Fruit fly (Drosophila melanogaster) whole organism, wandering third instar larva: ENCODE measurements around the gene CG34265.

ENCODE experiments used
- Abd-B ChIP-seq: fragments of >200 bp; optimal IDR thresholded peaks from 2 replicates; lab custom pipeline; 2017; ENCODE audit warnings: missing biosample characterization, missing genetic modification characterization
- CG32264 ChIP-seq: fragments of 200-800 bp; sonication (Bioruptor generic); optimal IDR thresholded peaks from 2 replicates; lab custom pipeline; 2016; ENCODE audit warnings: missing biosample characterization, missing genetic modification characterization
- CG9705 ChIP-seq: fragments of 200-800 bp; sonication (Bioruptor generic); optimal IDR thresholded peaks from 2 replicates; lab custom pipeline; 2018; ENCODE audit warnings: missing biosample characterization, mild to moderate bottlenecking, missing genetic modification characterization
- CrebA ChIP-seq: fragments of 200-800 bp; sonication (Bioruptor generic); optimal IDR thresholded peaks from 2 replicates; lab custom pipeline; 2016; ENCODE audit warnings: missing biosample characterization, mild to moderate bottlenecking, missing genetic modification characterization, borderline replicate concordance
- Dfd ChIP-seq: fragments of >200 bp; optimal IDR thresholded peaks from 2 replicates; lab custom pipeline; 2017; ENCODE audit warnings: missing biosample characterization, missing genetic modification characterization
- Dif ChIP-seq: fragments of 200-275, 200-300 bp; sonication (Bioruptor generic); optimal IDR thresholded peaks from 2 replicates; lab custom pipeline; 2018; ENCODE audit warnings: missing biosample characterization, missing genetic modification characterization; ENCODE audit not compliant: partially characterized antibody
- GATAd ChIP-seq: sonication (Bioruptor generic); optimal IDR thresholded peaks from 2 replicates; lab custom pipeline; 2016; ENCODE audit warnings: missing biosample characterization, missing genetic modification characterization
- HLH106 ChIP-seq: fragments of 200-800 bp; optimal IDR thresholded peaks from 3 replicates; lab custom pipeline; 2019; ENCODE audit warnings: missing biosample characterization, mild to moderate bottlenecking, missing genetic modification characterization, moderate library complexity
- Hnf4 ChIP-seq: fragments of 200-800 bp; sonication (Bioruptor generic); optimal IDR thresholded peaks from 2 replicates; lab custom pipeline; 2016; ENCODE audit warnings: missing biosample characterization, mild to moderate bottlenecking, missing genetic modification characterization
- Hr78 ChIP-seq: fragments of >200 bp; optimal IDR thresholded peaks from 2 replicates; lab custom pipeline; 2017; ENCODE audit warnings: missing biosample characterization, missing genetic modification characterization
- Hr83 ChIP-seq: fragments of 200-300 bp; sonication (Bioruptor generic); optimal IDR thresholded peaks from 2 replicates; lab custom pipeline; 2016; ENCODE audit warnings: missing biosample characterization, mild to moderate bottlenecking, missing genetic modification characterization, moderate library complexity; ENCODE audit not compliant: poor library complexity, severe bottlenecking
- Jra ChIP-seq: sonication (Bioruptor generic); optimal IDR thresholded peaks from 2 replicates; lab custom pipeline; 2016; ENCODE audit warnings: missing biosample characterization, missing genetic modification characterization
- Mio ChIP-seq: sonication (Bioruptor generic); optimal IDR thresholded peaks from 2 replicates; lab custom pipeline; 2016; ENCODE audit warnings: missing biosample characterization, missing genetic modification characterization
- Myc ChIP-seq: fragments of >200 bp; optimal IDR thresholded peaks from 2 replicates; lab custom pipeline; 2017
- N ChIP-seq: fragments of >200 bp; optimal IDR thresholded peaks from 2 replicates; lab custom pipeline; 2018; ENCODE audit warnings: missing biosample characterization, missing external identifiers, missing genetic modification characterization
- OdsH ChIP-seq: fragments of 200-800 bp; sonication (Bioruptor generic); optimal IDR thresholded peaks from 2 replicates; lab custom pipeline; 2016; ENCODE audit warnings: missing biosample characterization, mild to moderate bottlenecking, missing genetic modification characterization
- Rel ChIP-seq, 2 experiments: fragments of 200-800 bp; sonication (Bioruptor generic) in 1 of 2; optimal IDR thresholded peaks; 2 replicates in 1 of 2; 3 replicates in 1 of 2; lab custom pipeline; 2016 to 2019; ENCODE audit warnings: mild to moderate bottlenecking in 2 of 2, missing biosample characterization in 2 of 2, missing genetic modification characterization in 2 of 2, moderate library complexity in 1 of 2
- Sp1 ChIP-seq: fragments of 200-800 bp; sonication (Bioruptor generic); optimal IDR thresholded peaks from 3 replicates; lab custom pipeline; 2019; ENCODE audit warnings: missing biosample characterization, mild to moderate bottlenecking, missing genetic modification characterization, moderate library complexity
- Vsx2 ChIP-seq: fragments of 200-300, 225-300 bp; sonication (Bioruptor generic); optimal IDR thresholded peaks from 2 replicates; lab custom pipeline; 2018; ENCODE audit warnings: missing biosample characterization, missing genetic modification characterization; ENCODE audit not compliant: partially characterized antibody
- br ChIP-seq: fragments of 200-800 bp; sonication (Bioruptor generic); optimal IDR thresholded peaks from 2 replicates; lab custom pipeline; 2016; ENCODE audit warnings: missing biosample characterization, missing genetic modification characterization
- brk ChIP-seq: fragments of 200-800 bp; sonication (Bioruptor generic); optimal IDR thresholded peaks from 2 replicates; lab custom pipeline; 2016; ENCODE audit warnings: missing biosample characterization, mild to moderate bottlenecking, missing genetic modification characterization
- dl ChIP-seq, 2 experiments: fragments of 175-275, 200-275 bp in 1 of 2; fragments of 200-275 bp in 1 of 2; sonication (Bioruptor generic); optimal IDR thresholded peaks; lab custom pipeline; 2018; ENCODE audit warnings: mild to moderate bottlenecking in 2 of 2, missing biosample characterization in 2 of 2, missing genetic modification characterization in 2 of 2, moderate library complexity in 2 of 2; ENCODE audit not compliant: partially characterized antibody in 2 of 2, insufficient read depth in 1 of 2
- dmrt93B ChIP-seq: fragments of 200-800 bp; sonication (Bioruptor generic); optimal IDR thresholded peaks from 2 replicates; lab custom pipeline; 2018; ENCODE audit warnings: missing biosample characterization, mild to moderate bottlenecking, missing genetic modification characterization
- dsf ChIP-seq: sonication (Bioruptor generic); optimal IDR thresholded peaks from 2 replicates; lab custom pipeline; 2016; ENCODE audit warnings: missing biosample characterization, missing genetic modification characterization, borderline replicate concordance
- ey ChIP-seq: fragments of 200-800 bp; sonication (Bioruptor generic); optimal IDR thresholded peaks from 2 replicates; lab custom pipeline; 2016; ENCODE audit warnings: missing biosample characterization, missing genetic modification characterization
- foxo ChIP-seq, 2 experiments: fragments of 200-800 bp; sonication (Bioruptor generic); optimal IDR thresholded peaks; 2 replicates in 1 of 2; 3 replicates in 1 of 2; lab custom pipeline; 2016 to 2017; ENCODE audit warnings: missing biosample characterization in 2 of 2, missing genetic modification characterization in 2 of 2
- fru ChIP-seq: fragments of 200-800 bp; sonication (Bioruptor generic); optimal IDR thresholded peaks from 3 replicates; lab custom pipeline; 2016; ENCODE audit warnings: missing biosample characterization, mild to moderate bottlenecking, missing genetic modification characterization
- h ChIP-seq: fragments of 200-800 bp; sonication (Bioruptor generic); optimal IDR thresholded peaks from 3 replicates; lab custom pipeline; 2016; ENCODE audit warnings: missing biosample characterization, mild to moderate bottlenecking, missing genetic modification characterization
- jim ChIP-seq: fragments of 175-275, 200-325 bp; sonication (Bioruptor generic); optimal IDR thresholded peaks from 2 replicates; lab custom pipeline; 2016; ENCODE audit warnings: missing biosample characterization, mild to moderate bottlenecking, missing genetic modification characterization
- lola ChIP-seq: fragments of >200 bp; optimal IDR thresholded peaks from 2 replicates; lab custom pipeline; 2017; ENCODE audit warnings: missing biosample characterization, missing genetic modification characterization
- pan ChIP-seq: fragments of >200 bp; optimal IDR thresholded peaks from 2 replicates; lab custom pipeline; 2017
- psq ChIP-seq: fragments of 200-800 bp; sonication (Bioruptor generic); optimal IDR thresholded peaks from 3 replicates; lab custom pipeline; 2017; ENCODE audit warnings: missing biosample characterization, mild to moderate bottlenecking, missing genetic modification characterization, moderate library complexity
- rgr ChIP-seq: fragments of 200-800 bp; sonication (Bioruptor generic); optimal IDR thresholded peaks from 3 replicates; lab custom pipeline; 2016; ENCODE audit warnings: missing biosample characterization, mild to moderate bottlenecking, missing genetic modification characterization
- sage ChIP-seq: fragments of 200-800 bp; sonication (Bioruptor generic); optimal IDR thresholded peaks from 2 replicates; lab custom pipeline; 2016; ENCODE audit warnings: missing biosample characterization, mild to moderate bottlenecking, missing genetic modification characterization
- sv ChIP-seq: fragments of 200-800 bp; sonication (Bioruptor generic); optimal IDR thresholded peaks from 3 replicates; lab custom pipeline; 2016; ENCODE audit warnings: missing biosample characterization, missing genetic modification characterization
- tai ChIP-seq: sonication (Bioruptor generic); optimal IDR thresholded peaks from 2 replicates; lab custom pipeline; 2016; ENCODE audit warnings: missing biosample characterization, missing genetic modification characterization
- usp ChIP-seq: fragments of >200 bp; optimal IDR thresholded peaks from 2 replicates; lab custom pipeline; 2017; ENCODE audit warnings: missing biosample characterization, missing genetic modification characterization
- woc ChIP-seq: sonication (Bioruptor generic); optimal IDR thresholded peaks from 2 replicates; lab custom pipeline; 2016; ENCODE audit warnings: missing biosample characterization, mild to moderate bottlenecking, missing genetic modification characterization

CG34265 gene

dm6 chr3L:3300345-3300744, 32.1 kb downstream of the CG34265 start (continued):
- no peak for TF ChIP-seq CrebA (GFP tag; lab: Kevin White, UChicago)
- peak; percentile 31 for TF ChIP-seq fru (GFP tag; lab: Kevin White, UChicago)
- TF ChIP-seq Vsx2 = no peak
- TF ChIP-seq jim = no peak
- TF ChIP-seq dl (GFP tag; optimal IDR thresholded peaks at IDR 0.05; lab: Kevin White, UChicago; ENCODE audit: insufficient read depth in 1 of 2, partially characterized antibody in 2 of 2) = no peak
- TF ChIP-seq, all 38 proteins: peak for 14

dm6 chr3L:3301171-3301738, 33.0 kb downstream of the CG34265 start:
- TF ChIP-seq HLH106 (tag; lab: Kevin White, UChicago) (peak; percentile 40), brk (GFP tag; lab: Kevin White, UChicago) (peak; percentile 32), h (GFP tag; lab: Kevin White, UChicago) (peak; percentile 82), OdsH (GFP tag; lab: Kevin White, UChicago) (peak; percentile 68), ey (peak; percentile 76), lola (GFP tag; lab: Kevin White, UChicago) (no peak), usp (GFP tag; lab: Kevin White, UChicago) (no peak), sv (GFP tag; lab: Kevin White, UChicago) (peak; percentile 86), Hnf4 (GFP tag; lab: Kevin White, UChicago) (peak; percentile 55), woc (GFP tag; lab: Kevin White, UChicago) (peak; percentile 14), dl (GFP tag; optimal IDR thresholded peaks at IDR 0.05; lab: Kevin White, UChicago; ENCODE audit: insufficient read depth in 1 of 2, partially characterized antibody in 2 of 2) (no peak), br (peak; percentile 50), CG9705 (no peak), tai (GFP tag; lab: Kevin White, UChicago) (peak; percentile 35), foxo (GFP tag; optimal IDR thresholded peaks at IDR 0.05; lab: Kevin White, UChicago) (peak in 1 of 2 experiments; percentile 82), jim (no peak), CrebA (GFP tag; lab: Kevin White, UChicago) (peak; percentile 61), psq (GFP tag; lab: Kevin White, UChicago) (peak; percentile 47), rgr (GFP tag; lab: Kevin White, UChicago) (peak; percentile 79), CG32264 (GFP tag; lab: Kevin White, UChicago) (peak; percentile 13), Rel (GFP tag; optimal IDR thresholded peaks at IDR 0.05; lab: Kevin White, UChicago) (no peak), Rel (tag; optimal IDR thresholded peaks at IDR 0.05; lab: Kevin White, UChicago) (peak; percentile 8), Sp1 (GFP tag; lab: Kevin White, UChicago) (peak; percentile 45), fru (GFP tag; lab: Kevin White, UChicago) (peak; percentile 77)

- peak; percentile 95 for TF ChIP-seq HLH106 (tag; lab: Kevin White, UChicago)
- peak; percentile 98 for TF ChIP-seq rgr (GFP tag; lab: Kevin White, UChicago)
- TF ChIP-seq tai (GFP tag; lab: Kevin White, UChicago) = peak; percentile 72
- peak; percentile 98 for TF ChIP-seq OdsH (GFP tag; lab: Kevin White, UChicago)
- peak; percentile 91 for TF ChIP-seq ey
- peak; percentile 86 for TF ChIP-seq CG9705
- TF ChIP-seq fru (GFP tag; lab: Kevin White, UChicago) = peak; percentile 92
- TF ChIP-seq dl (GFP tag; optimal IDR thresholded peaks at IDR 0.05; lab: Kevin White, UChicago; ENCODE audit: insufficient read depth in 1 of 2, partially characterized antibody in 2 of 2) = no peak
- no peak for TF ChIP-seq Abd-B
- TF ChIP-seq h (GFP tag; lab: Kevin White, UChicago) = peak; percentile 99
- TF ChIP-seq Dfd (GFP tag; lab: Kevin White, UChicago) = no peak
- peak; percentile 94 for TF ChIP-seq psq (GFP tag; lab: Kevin White, UChicago)
- peak; percentile 70 for TF ChIP-seq Rel (GFP tag; optimal IDR thresholded peaks at IDR 0.05; lab: Kevin White, UChicago)
- TF ChIP-seq Rel (tag; optimal IDR thresholded peaks at IDR 0.05; lab: Kevin White, UChicago) = peak; percentile 92
- peak; percentile 43 for TF ChIP-seq dsf (GFP tag; lab: Kevin White, UChicago)
- no peak for TF ChIP-seq jim
- peak; percentile 93 for TF ChIP-seq Myc (lab: Kevin White, UChicago)
- peak; percentile 91 for TF ChIP-seq sv (GFP tag; lab: Kevin White, UChicago)
- TF ChIP-seq brk (GFP tag; lab: Kevin White, UChicago) = peak; percentile 93
- TF ChIP-seq Dif = no peak
- peak; percentile 85 for TF ChIP-seq CrebA (GFP tag; lab: Kevin White, UChicago)
- TF ChIP-seq pan = no peak
- peak; percentile 86 for TF ChIP-seq Hnf4 (GFP tag; lab: Kevin White, UChicago)
- TF ChIP-seq Hr83 (GFP tag; lab: Kevin White, UChicago) = peak; percentile 83
- peak; percentile 26 for TF ChIP-seq Mio
- TF ChIP-seq Vsx2 = no peak
- peak; percentile 90 for TF ChIP-seq CG32264 (GFP tag; lab: Kevin White, UChicago)
- no peak for TF ChIP-seq lola (GFP tag; lab: Kevin White, UChicago)
- peak; percentile 98 for TF ChIP-seq Sp1 (GFP tag; lab: Kevin White, UChicago)
- TF ChIP-seq br = peak; percentile 90
- TF ChIP-seq Hr78 (GFP tag; lab: Kevin White, UChicago) = no peak
- no peak for TF ChIP-seq usp (GFP tag; lab: Kevin White, UChicago)
- peak; percentile 63 for TF ChIP-seq Jra (GFP tag; lab: Kevin White, UChicago)
- TF ChIP-seq foxo (GFP tag; optimal IDR thresholded peaks at IDR 0.05; lab: Kevin White, UChicago) = peak; percentile 76 to 96
- peak; percentile 92 for TF ChIP-seq dmrt93B (GFP tag; lab: Kevin White, UChicago)
- TF ChIP-seq N (GFP tag; lab: Kevin White, UChicago) = no peak
- TF ChIP-seq sage = peak; percentile 96
- peak; percentile 78 for TF ChIP-seq woc (GFP tag; lab: Kevin White, UChicago)
- peak; percentile 16 for TF ChIP-seq GATAd (GFP tag; lab: Kevin White, UChicago)
Measured at dm6 chr3L:3303087-3303526, 34.8 kb downstream of the CG34265 start, which contains the start of gene CG14968. Gene CG14968, minus strand, starts transcription at chr3L:3303112.
